Worm (Caenorhabditis elegans): ENCODE results near the gene W01C8.5.

The W01C8.5 gene

DNA sequence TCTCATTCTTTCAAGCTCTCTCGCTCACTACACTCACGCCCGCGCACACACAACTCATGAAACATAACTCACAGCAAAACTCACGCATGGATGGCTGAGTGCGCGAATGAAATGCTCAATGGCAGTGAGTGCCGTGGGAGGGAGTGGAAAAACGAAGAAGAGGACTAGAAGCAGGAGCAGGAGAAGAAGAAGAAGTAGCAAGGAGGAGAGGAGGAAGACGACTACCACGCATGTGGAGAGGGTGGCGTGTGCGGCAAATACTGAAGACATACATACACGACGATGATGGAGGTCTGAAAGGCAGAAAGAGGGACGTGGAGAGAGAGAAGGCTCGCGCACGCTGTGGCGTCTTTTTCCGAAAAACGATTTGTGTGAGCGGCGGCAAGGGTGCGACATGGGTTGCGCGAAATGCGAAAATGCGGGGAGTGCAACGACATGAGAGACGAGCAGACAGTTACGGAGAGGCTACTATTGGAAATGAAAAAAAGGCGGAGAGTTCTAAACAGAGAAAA lies 31.9 kb upstream of the W01C8.5 start (continued):
- TF ChIP-seq nfya-1 (tag; optimal IDR thresholded peaks at IDR 0.05; ENCODE audit: insufficient read depth) (peak; percentile 84), nhr-12 (tag; optimal IDR thresholded peaks at IDR 0.05) (no peak), nhr-23 (tag; optimal IDR thresholded peaks at IDR 0.05) (no peak), nhr-76 (tag; optimal IDR thresholded peaks at IDR 0.05) (no peak), ZK546.5 (tag; optimal IDR thresholded peaks at IDR 0.05) (no peak), unc-39 (tag; optimal IDR thresholded peaks at IDR 0.05) (no peak), nhr-28 (tag; optimal IDR thresholded peaks at IDR 0.05) (no peak), nhr-237 (tag; optimal IDR thresholded peaks at IDR 0.05) (no peak), nhr-77 (tag; optimal IDR thresholded peaks at IDR 0.05) (no peak), jun-1 (tag; optimal IDR thresholded peaks at IDR 0.05) (peak; percentile 48), R02D3.7 (tag; optimal IDR thresholded peaks at IDR 0.05) (no peak), egl-5 (tag; optimal IDR thresholded peaks at IDR 0.05) (no peak)

DNA sequence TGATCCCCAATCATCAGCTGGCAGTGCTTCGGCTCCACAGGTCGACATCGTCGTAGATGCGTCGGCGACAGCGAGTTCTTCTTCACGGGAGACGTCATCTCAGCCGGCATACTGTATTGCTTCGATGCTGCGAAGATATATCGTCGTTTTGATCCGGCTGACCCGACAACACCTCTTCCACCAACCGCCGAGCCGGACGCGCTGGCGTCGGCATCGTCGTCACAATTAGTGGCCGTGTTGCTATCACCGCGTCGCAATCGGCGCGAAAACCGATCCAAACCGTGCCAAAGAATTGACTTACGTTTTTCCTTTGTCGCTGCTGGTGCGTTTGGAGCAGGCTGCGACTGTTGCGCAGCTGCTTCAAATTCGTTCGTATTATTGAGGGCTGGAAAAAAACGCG lies 29.1 kb upstream of the W01C8.5 start:
- TF ChIP-seq elt-2 (tag; optimal IDR thresholded peaks at IDR 0.05) (no peak), aly-2 (tag; optimal IDR thresholded peaks at IDR 0.05) (no peak), nhr-25 (tag; optimal IDR thresholded peaks at IDR 0.05) (no peak), fkh-2 (tag; optimal IDR thresholded peaks at IDR 0.05) (no peak), ceh-82 (tag; optimal IDR thresholded peaks at IDR 0.05) (no peak), nhr-77 (tag; optimal IDR thresholded peaks at IDR 0.05) (no peak), lsy-12 (tag; optimal IDR thresholded peaks at IDR 0.05) (no peak), jun-1 (tag; optimal IDR thresholded peaks at IDR 0.05) (no peak), egl-27 (tag; optimal IDR thresholded peaks at IDR 0.05) (no peak), nhr-12 (tag; optimal IDR thresholded peaks at IDR 0.05) (no peak), fos-1 (tag; optimal IDR thresholded peaks at IDR 0.05) (no peak)

DNA sequence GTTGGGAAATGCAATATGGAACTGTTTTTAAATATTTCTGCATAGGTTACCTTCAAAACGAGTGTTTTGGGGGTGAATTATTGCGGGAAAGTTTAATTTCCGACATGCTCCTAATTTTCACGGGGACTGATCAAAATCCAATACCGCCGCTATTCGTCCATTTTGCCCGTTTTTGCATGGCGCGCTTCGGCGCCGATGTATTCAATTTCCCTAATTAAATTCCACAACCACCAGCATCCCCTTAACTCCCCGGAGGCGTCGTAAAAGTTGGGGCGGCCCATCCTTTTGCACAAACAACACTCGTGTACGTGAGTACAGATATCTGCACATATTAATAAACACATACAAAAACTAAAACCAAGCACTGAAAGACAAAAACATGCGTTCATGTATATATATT lies 27.4 kb upstream of the W01C8.5 start:
- no peak for TF ChIP-seq elt-1 (tag; optimal IDR thresholded peaks at IDR 0.05)
- no peak for TF ChIP-seq lin-15B (tag; optimal IDR thresholded peaks at IDR 0.05)
- no peak for TF ChIP-seq ceh-16 (tag; optimal IDR thresholded peaks at IDR 0.05)
- TF ChIP-seq fkh-10 (GFP tag; optimal IDR thresholded peaks at IDR 0.05): no peak
- TF ChIP-seq hmg-11 (tag; optimal IDR thresholded peaks at IDR 0.05): no peak
- TF ChIP-seq jun-1 (tag; optimal IDR thresholded peaks at IDR 0.05): no peak
- TF ChIP-seq nhr-23 (tag; optimal IDR thresholded peaks at IDR 0.05): no peak

DNA sequence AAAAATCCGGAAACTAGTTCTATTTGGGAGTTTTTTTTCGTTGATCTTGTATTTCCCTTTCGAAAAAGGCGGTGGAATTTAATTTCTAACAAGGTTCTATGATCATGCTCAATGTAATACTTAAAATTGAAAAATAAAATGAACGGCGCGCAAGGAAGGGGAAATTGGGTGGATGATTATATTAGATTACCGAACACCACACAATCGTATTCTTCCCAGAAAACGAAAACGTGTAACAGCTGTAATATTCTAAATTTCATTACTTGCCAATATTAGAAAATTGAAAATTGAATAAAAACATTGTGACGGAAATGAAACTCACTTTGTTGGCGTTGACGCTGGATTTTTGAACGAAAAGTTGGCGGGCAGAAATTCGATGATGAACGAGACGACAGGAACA lies 26.6 kb upstream of the W01C8.5 start:
- TF ChIP-seq elt-1 (tag; optimal IDR thresholded peaks at IDR 0.05) (no peak), hmg-11 (tag; optimal IDR thresholded peaks at IDR 0.05) (no peak), nhr-77 (tag; optimal IDR thresholded peaks at IDR 0.05) (no peak), skn-1 (tag; optimal IDR thresholded peaks at IDR 0.05) (no peak), zag-1 (tag; optimal IDR thresholded peaks at IDR 0.05) (no peak), mml-1 (tag; optimal IDR thresholded peaks at IDR 0.05) (no peak), aly-2 (tag; optimal IDR thresholded peaks at IDR 0.05) (no peak), nhr-237 (tag; optimal IDR thresholded peaks at IDR 0.05) (no peak), fkh-2 (tag; optimal IDR thresholded peaks at IDR 0.05) (no peak), mdl-1 (tag; optimal IDR thresholded peaks at IDR 0.05) (no peak), ceh-9 (tag; optimal IDR thresholded peaks at IDR 0.05) (no peak), nhr-23 (tag; optimal IDR thresholded peaks at IDR 0.05) (no peak), pha-4 (tag; optimal IDR thresholded peaks at IDR 0.05) (no peak), ceh-82 (tag; optimal IDR thresholded peaks at IDR 0.05) (no peak)

DNA sequence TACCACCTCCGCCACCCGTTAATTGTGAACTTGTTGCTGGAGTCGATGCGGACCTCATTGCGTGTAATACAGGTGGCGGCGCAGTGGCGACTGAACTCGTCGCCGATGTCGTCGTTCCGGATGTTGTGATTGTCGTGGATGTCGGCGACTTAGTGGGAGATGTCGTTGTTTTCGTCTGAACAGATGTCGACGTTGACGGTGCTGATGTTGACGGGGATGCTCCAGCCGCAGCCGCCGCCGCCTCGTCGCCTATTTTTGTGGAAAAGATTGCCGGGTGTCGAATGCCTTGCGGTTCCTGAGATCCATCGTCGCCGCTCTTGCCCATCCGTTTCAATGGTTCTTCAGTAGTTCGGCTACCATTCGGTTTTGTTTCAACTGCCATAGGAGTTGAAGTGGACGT lies 23.8 kb upstream of the W01C8.5 start:
- no peak for TF ChIP-seq pqm-1 (tag; optimal IDR thresholded peaks at IDR 0.05)
- no peak for TF ChIP-seq ceh-9 (tag; optimal IDR thresholded peaks at IDR 0.05)
- TF ChIP-seq elt-1 (tag; optimal IDR thresholded peaks at IDR 0.05): no peak
- no peak for TF ChIP-seq aly-2 (tag; optimal IDR thresholded peaks at IDR 0.05)
- TF ChIP-seq skn-1 (tag; optimal IDR thresholded peaks at IDR 0.05): no peak
- TF ChIP-seq daf-12 (tag; optimal IDR thresholded peaks at IDR 0.05): no peak

DNA sequence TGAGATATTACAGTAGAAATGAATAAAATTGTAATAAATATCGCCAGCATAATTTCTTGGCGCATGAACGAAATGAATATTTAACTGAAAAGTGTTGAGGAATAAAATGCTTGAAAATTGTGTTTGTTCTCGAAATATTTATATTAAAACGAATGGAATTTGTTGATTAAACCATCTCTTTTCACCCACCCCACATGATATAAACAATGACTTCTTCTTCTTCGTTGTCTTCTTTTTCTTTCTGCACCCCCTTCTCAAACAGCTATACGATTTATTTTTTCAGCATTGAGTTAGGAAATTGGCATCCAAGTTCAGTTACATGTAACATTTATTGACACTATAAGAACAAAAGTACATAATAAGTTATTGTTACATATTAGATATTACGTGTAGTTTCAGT lies 23.0 kb upstream of the W01C8.5 start, which contains the start of gene C41G11.1:
C41G11.1 (minus strand) TSS at position 101 of the 400 bp plus-strand sequence.
- no peak for TF ChIP-seq tbx-2 (tag; optimal IDR thresholded peaks at IDR 0.05)
- TF ChIP-seq nfya-1 (tag; optimal IDR thresholded peaks at IDR 0.05; ENCODE audit: insufficient read depth): no peak
